Fruit fly (Drosophila melanogaster) whole organism, embryonic: Measurements from ENCODE around the gene Eh.

Source experiments
- Abd-B ChIP-seq: fragments of 200-800 bp; sonication (Bioruptor generic); optimal IDR thresholded peaks from 2 replicates; lab custom pipeline; 2018; ENCODE audit warnings: missing biosample characterization, mild to moderate bottlenecking, missing genetic modification characterization, moderate library complexity
- Awh ChIP-seq: fragments of 200-800 bp; sonication (Bioruptor generic); IDR thresholded peaks from 2 replicates; pipeline ENCODE4, ENCODE4 v1.3.6; 2022; ENCODE audit warnings: missing biosample characterization, missing genetic modification characterization
- C15 ChIP-seq: fragments of 200-800 bp; sonication (Bioruptor generic); IDR thresholded peaks from 3 replicates; pipeline ENCODE4 v1.3.6; 2022; ENCODE audit warnings: missing biosample characterization, missing genetic modification characterization
- CG13123 ChIP-seq: fragments of 200-800 bp; sonication (Bioruptor generic); optimal IDR thresholded peaks from 2 replicates; lab custom pipeline; 2016; ENCODE audit warnings: missing biosample characterization, missing genetic modification characterization
- CG13424 ChIP-seq: fragments of 200-800 bp; sonication (Bioruptor generic); optimal IDR thresholded peaks from 2 replicates; lab custom pipeline; 2019; ENCODE audit warnings: missing biosample characterization, mild to moderate bottlenecking, missing genetic modification characterization, moderate library complexity
- CG15073 ChIP-seq: fragments of 200-800 bp; sonication (Bioruptor generic); optimal IDR thresholded peaks from 2 replicates; lab custom pipeline; 2016; ENCODE audit warnings: missing biosample characterization, missing genetic modification characterization
- CG15269 ChIP-seq: fragments of 200-800 bp; sonication (Bioruptor generic); optimal IDR thresholded peaks from 2 replicates; lab custom pipeline; 2018; ENCODE audit warnings: missing biosample characterization, mild to moderate bottlenecking, missing genetic modification characterization, moderate library complexity
- CG17385 ChIP-seq: fragments of 200-800 bp; sonication (Bioruptor generic); optimal IDR thresholded peaks from 3 replicates; lab custom pipeline; 2018; ENCODE audit warnings: missing biosample characterization, mild to moderate bottlenecking, missing genetic modification characterization
- CG18011 ChIP-seq: fragments of 200-800 bp; sonication (Bioruptor generic); optimal IDR thresholded peaks from 2 replicates; lab custom pipeline; 2017; ENCODE audit warnings: missing biosample characterization, missing genetic modification characterization, mild to moderate bottlenecking, moderate library complexity, missing genotype
- CG18262 ChIP-seq: fragments of 200-800 bp; optimal IDR thresholded peaks from 3 replicates; lab custom pipeline; 2019; ENCODE audit warnings: missing biosample characterization, mild to moderate bottlenecking, missing genetic modification characterization, moderate library complexity
- CG31224 ChIP-seq: fragments of 200-800 bp; sonication (Bioruptor generic); IDR thresholded peaks from 2 replicates; pipeline ENCODE4 v1.3.6; 2022; ENCODE audit warnings: missing biosample characterization, missing genetic modification characterization
- CG33557 ChIP-seq: fragments of 200-800 bp; sonication (Bioruptor generic); optimal IDR thresholded peaks from 2 replicates; lab custom pipeline; 2019; ENCODE audit warnings: missing biosample characterization, mild to moderate bottlenecking, missing genetic modification characterization, moderate library complexity
- CG4617 ChIP-seq: fragments of 200-800 bp; sonication (Bioruptor generic); optimal IDR thresholded peaks from 3 replicates; lab custom pipeline; 2016; ENCODE audit warnings: missing biosample characterization, missing genetic modification characterization, borderline replicate concordance
- CG6854 ChIP-seq: fragments of 200-800 bp; sonication (Bioruptor generic); optimal IDR thresholded peaks from 3 replicates; lab custom pipeline; 2017; ENCODE audit warnings: missing biosample characterization, mild to moderate bottlenecking, missing genetic modification characterization
- CG7987 ChIP-seq: fragments of 200-800 bp; sonication (Bioruptor generic); optimal IDR thresholded peaks from 2 replicates; lab custom pipeline; 2018; ENCODE audit warnings: missing biosample characterization, mild to moderate bottlenecking, missing genetic modification characterization, moderate library complexity
- CG9932 ChIP-seq: fragments of 200-800 bp; sonication (Bioruptor generic); IDR thresholded peaks from 2 replicates; pipeline ENCODE4 v1.3.6; 2022; ENCODE audit warnings: missing biosample characterization, missing genetic modification characterization
- D ChIP-seq, 2 experiments: fragments of 200-800 bp in 1 of 2; fragments of >200 bp in 1 of 2; sonication (Bioruptor generic) in 1 of 2; optimal IDR thresholded peaks; 2 replicates in 1 of 2; 3 replicates in 1 of 2; lab custom pipeline; 2017; ENCODE audit warnings: mild to moderate bottlenecking in 1 of 2, missing biosample characterization in 1 of 2, missing genetic modification characterization in 1 of 2, missing genetic modification reagents in 1 of 2
- ERR ChIP-seq: fragments of 200-800 bp; sonication (Bioruptor generic); optimal IDR thresholded peaks from 2 replicates; lab custom pipeline; 2016; ENCODE audit warnings: missing biosample characterization, missing genetic modification characterization
- Ets65A ChIP-seq: fragments of 200-800 bp; sonication (Bioruptor generic); peaks from one replicate; lab custom pipeline; 2016; ENCODE audit warnings: missing biosample characterization, missing genetic modification characterization
- Ets97D ChIP-seq: fragments of 200-800 bp; sonication (Bioruptor generic); optimal IDR thresholded peaks from 3 replicates; lab custom pipeline; 2016; ENCODE audit warnings: missing biosample characterization, missing genetic modification characterization
- HLH4C ChIP-seq: fragments of 200-800 bp; sonication (Bioruptor generic); IDR thresholded peaks from 3 replicates; pipeline ENCODE4 v1.3.6; 2022; ENCODE audit warnings: missing biosample characterization, missing genetic modification characterization; ENCODE audit not compliant: partially characterized antibody
- Lpt ChIP-seq: fragments of >200 bp; optimal IDR thresholded peaks from 2 replicates; lab custom pipeline; 2018; ENCODE audit warnings: missing biosample characterization, missing genetic modification characterization
- Max ChIP-seq: fragments of 200-800 bp; sonication (Bioruptor generic); optimal IDR thresholded peaks from 2 replicates; lab custom pipeline; 2016; ENCODE audit warnings: missing biosample characterization, mild to moderate bottlenecking, missing genetic modification characterization
- Myb ChIP-seq: fragments of 200-800 bp; sonication (Bioruptor generic); optimal IDR thresholded peaks from 2 replicates; lab custom pipeline; 2016; ENCODE audit warnings: missing biosample characterization, missing genetic modification characterization
- NfI ChIP-seq: fragments of 200-800 bp; sonication (Bioruptor generic); optimal IDR thresholded peaks from 3 replicates; lab custom pipeline; 2018; ENCODE audit warnings: missing biosample characterization, mild to moderate bottlenecking, missing genetic modification characterization, moderate library complexity
- Ptx1 ChIP-seq: fragments of 200-800 bp; sonication (Bioruptor generic); IDR thresholded peaks from 2 replicates; pipeline ENCODE4 v1.3.6; 2022; ENCODE audit warnings: missing biosample characterization, missing genetic modification characterization
- abd-A ChIP-seq: fragments of 200-800 bp; sonication (Bioruptor generic); optimal IDR thresholded peaks from 3 replicates; lab custom pipeline; 2019; ENCODE audit warnings: missing biosample characterization, mild to moderate bottlenecking, missing genetic modification characterization, moderate library complexity
- al ChIP-seq: fragments of 200-800 bp; sonication (Bioruptor generic); IDR thresholded peaks from 2 replicates; pipeline ENCODE4 v1.3.6; 2022; ENCODE audit warnings: missing biosample characterization, missing genetic modification characterization
- caup ChIP-seq: fragments of 200-800 bp; sonication (Bioruptor generic); optimal IDR thresholded peaks from 3 replicates; lab custom pipeline; 2017; ENCODE audit warnings: missing biosample characterization, mild to moderate bottlenecking, missing genetic modification characterization, moderate library complexity; ENCODE audit not compliant: severe bottlenecking
- cg ChIP-seq: fragments of 200-800 bp; sonication (Bioruptor generic); optimal IDR thresholded peaks from 3 replicates; lab custom pipeline; 2019; ENCODE audit warnings: missing biosample characterization, mild to moderate bottlenecking, missing genetic modification characterization, moderate library complexity
- da ChIP-seq: fragments of 200-800 bp; sonication (Bioruptor generic); optimal IDR thresholded peaks from 2 replicates; lab custom pipeline; 2016; ENCODE audit warnings: missing biosample characterization, missing genetic modification characterization
- fru ChIP-seq: fragments of >200 bp; optimal IDR thresholded peaks from 2 replicates; lab custom pipeline; 2017
- h ChIP-seq: fragments of >200 bp; optimal IDR thresholded peaks from 2 replicates; lab custom pipeline; 2017
- hkb ChIP-seq, 2 experiments: fragments of 200-800 bp in 1 of 2; fragments of >200 bp in 1 of 2; sonication (Bioruptor generic) in 1 of 2; IDR thresholded peaks in 1 of 2; optimal IDR thresholded peaks in 1 of 2; 2 replicates each; pipeline versions ENCODE4 v1.3.6 to Lab custom; 2017 to 2022; ENCODE audit warnings: missing biosample characterization in 1 of 2, missing genetic modification characterization in 1 of 2
- lbe ChIP-seq: fragments of 200-800 bp; sonication (Bioruptor generic); optimal IDR thresholded peaks from 2 replicates; lab custom pipeline; 2016; ENCODE audit warnings: missing biosample characterization, mild to moderate bottlenecking, missing genetic modification characterization
- odd ChIP-seq: fragments of 200-800 bp; sonication (Bioruptor generic); optimal IDR thresholded peaks from 2 replicates; lab custom pipeline; 2017; ENCODE audit warnings: missing biosample characterization, mild to moderate bottlenecking, missing genetic modification characterization
- seq ChIP-seq: fragments of 200-800 bp; sonication (Bioruptor generic); IDR thresholded peaks from 2 replicates; pipeline ENCODE4 v1.3.6; 2022; ENCODE audit warnings: missing biosample characterization, missing genetic modification characterization
- slou ChIP-seq: fragments of 200-800 bp; sonication (Bioruptor generic); optimal IDR thresholded peaks from 3 replicates; lab custom pipeline; 2016; ENCODE audit warnings: missing biosample characterization, missing genetic modification characterization
- sob ChIP-seq: fragments of 200-800 bp; sonication (Bioruptor generic); IDR thresholded peaks from 2 replicates; pipeline ENCODE4 v1.3.6; 2022; ENCODE audit warnings: missing biosample characterization, missing genetic modification characterization
- sug ChIP-seq: fragments of 200-800 bp; optimal IDR thresholded peaks from 2 replicates; lab custom pipeline; 2019; ENCODE audit warnings: missing biosample characterization, mild to moderate bottlenecking, missing genetic modification characterization, moderate library complexity
- tap ChIP-seq: fragments of 200-800 bp; optimal IDR thresholded peaks from 3 replicates; lab custom pipeline; 2019; ENCODE audit warnings: missing biosample characterization, mild to moderate bottlenecking, missing genetic modification characterization, moderate library complexity
- wdn ChIP-seq: fragments of 200-800 bp; sonication (Bioruptor generic); IDR thresholded peaks from 2 replicates; pipeline ENCODE4 v1.3.6; 2022; ENCODE audit warnings: missing biosample characterization, missing genetic modification characterization
- yki ChIP-seq: fragments of >200 bp; optimal IDR thresholded peaks from 3 replicates; lab custom pipeline; 2018

Eh gene

dm6 chr3R:17422102-17422501, 26.6 kb downstream of the Eh start, which contains the start of gene CG14332 (continued):
- no peak for TF ChIP-seq CG13424 (tag; lab: Kevin White, UChicago)
- no peak for TF ChIP-seq wdn
- no peak for TF ChIP-seq CG31224 (GFP tag; lab: Robert Waterston, UW)
- no peak for TF ChIP-seq yki (lab: Kevin White, UChicago)
- TF ChIP-seq tap (tag; lab: Kevin White, UChicago), result no peak
- TF ChIP-seq cg, result no peak
- no peak for TF ChIP-seq sob (GFP tag; lab: Robert Waterston, UW)

dm6 chr3R:17420338-17420737, 28.3 kb downstream of the Eh start, which contains the start of gene CG42835:
Gene CG42835 (plus strand): TSS chr3R:17420638.
- TF ChIP-seq CG13123, result no peak

dm6 chr3R:17418459-17418858, 30.2 kb downstream of the Eh start, which contains the start of gene CG42834:
Gene CG42834 (plus strand): TSS chr3R:17418759.
- TF ChIP-seq abd-A (tag; lab: Kevin White, UChicago) (no peak), C15 (GFP tag; lab: Robert Waterston, UW) (no peak), Ptx1 (GFP tag; lab: Robert Waterston, UW) (no peak), CG18011 (no peak), CG18262 (tag; lab: Kevin White, UChicago) (no peak), CG6854 (no peak)
- TF ChIP-seq, all 482 proteins: peak for 0

dm6 chr3R:17417167-17417566, 31.5 kb downstream of the Eh start, which contains the start of gene CG33333:
Gene CG33333 (plus strand): TSS chr3R:17417467.
- TF ChIP-seq seq (GFP tag; lab: Robert Waterston, UW), result no peak
- TF ChIP-seq h, result no peak
- no peak for TF ChIP-seq Max (GFP tag; lab: Kevin White, UChicago)
- TF ChIP-seq sug (tag; lab: Kevin White, UChicago), result no peak
- no peak for TF ChIP-seq Lpt (GFP tag; lab: Kevin White, UChicago)
- no peak for TF ChIP-seq caup (GFP tag; lab: Kevin White, UChicago)
- no peak for TF ChIP-seq fru
- TF ChIP-seq hkb (optimal IDR thresholded peaks at IDR 0.05; lab: Kevin White, UChicago), result no peak
- no peak for TF ChIP-seq hkb (GFP tag; IDR thresholded peaks at IDR 0.05; lab: Robert Waterston, UW)
- TF ChIP-seq CG33557 (GFP tag; lab: Kevin White, UChicago), result no peak
- TF ChIP-seq NfI, result no peak
- no peak for TF ChIP-seq Abd-B
- TF ChIP-seq odd, result no peak
- no peak for TF ChIP-seq CG9932
- TF ChIP-seq Myb, result no peak
- TF ChIP-seq, all 482 proteins: peak for 0

- no peak for TF ChIP-seq CG15073
- no peak for TF ChIP-seq slou (GFP tag; lab: Kevin White, UChicago)
- TF ChIP-seq Ets65A, result no peak
- no peak for TF ChIP-seq lbe (GFP tag; lab: Kevin White, UChicago)
These were observed 33.2 kb downstream of the Eh start, which contains the start of gene CG5866 for dm6 chr3R:17415439-17415838. Gene CG5866 (plus strand): TSS chr3R:17415739.

dm6 chr3R:17413601-17414000, 35.1 kb downstream of the Eh start, which contains the start of gene CG42822:
Gene CG42822 (plus strand): TSS chr3R:17413901.
- TF ChIP-seq D (optimal IDR thresholded peaks at IDR 0.05; lab: Kevin White, UChicago) (no peak), D (GFP tag; optimal IDR thresholded peaks at IDR 0.05; lab: Kevin White, UChicago) (no peak), da (no peak), Awh (GFP tag; lab: Robert Waterston, UW) (no peak), CG4617 (GFP tag; lab: Kevin White, UChicago) (no peak), CG15269 (tag; lab: Kevin White, UChicago) (no peak), ERR (GFP tag; lab: Kevin White, UChicago) (no peak), Ets97D (GFP tag; lab: Kevin White, UChicago) (no peak), al (GFP tag; lab: Robert Waterston, UW) (no peak), CG7987 (GFP tag; lab: Kevin White, UChicago) (no peak), HLH4C (no peak), CG17385 (GFP tag; lab: Kevin White, UChicago) (no peak)
